Fruit fly (Drosophila melanogaster): ENCODE results near the gene Mhc.
A peak's percentile ranks its signal among the peaks of the same experiment; 100 is the strongest.

Gene Mhc

DNA sequence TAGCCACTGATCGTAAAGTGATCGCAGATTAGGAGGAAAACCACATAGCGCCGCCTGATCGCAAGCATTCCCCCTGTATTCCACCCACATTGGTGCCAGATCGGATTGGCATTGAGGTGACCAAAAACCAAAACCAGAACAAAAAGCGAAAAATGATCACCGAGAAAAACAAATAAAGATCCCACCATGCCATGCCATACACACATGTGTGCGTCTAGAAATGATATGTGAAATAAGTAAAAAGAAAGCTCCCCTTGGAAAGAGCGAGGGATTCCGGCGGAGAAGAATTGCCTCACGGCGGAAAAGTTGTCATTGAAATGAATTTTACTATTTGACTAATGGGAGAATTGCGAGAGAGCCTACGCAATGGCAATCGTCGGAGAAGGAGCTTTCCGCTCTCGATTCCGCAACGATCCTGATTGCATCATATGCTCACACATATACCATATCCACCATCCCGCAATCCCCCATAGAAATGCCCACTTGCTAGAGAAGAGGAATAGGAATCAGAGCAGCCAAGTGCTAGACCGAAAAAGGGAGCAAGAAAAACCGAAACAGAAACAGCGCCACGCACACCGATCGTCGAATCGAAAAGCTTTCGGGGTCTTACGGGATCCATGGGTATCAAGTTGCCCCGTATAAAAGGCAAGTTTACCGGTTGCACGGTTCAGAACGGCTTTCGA is at the start of gene Mhc:
TSS of gene Mhc (plus strand) at position 497 of the 683 bp plus-strand sequence.
- TF ChIP-seq CG17801 (GFP tag; optimal IDR thresholded peaks at IDR 0.05; ENCODE audit: partially characterized antibody) = no peak

DNA sequence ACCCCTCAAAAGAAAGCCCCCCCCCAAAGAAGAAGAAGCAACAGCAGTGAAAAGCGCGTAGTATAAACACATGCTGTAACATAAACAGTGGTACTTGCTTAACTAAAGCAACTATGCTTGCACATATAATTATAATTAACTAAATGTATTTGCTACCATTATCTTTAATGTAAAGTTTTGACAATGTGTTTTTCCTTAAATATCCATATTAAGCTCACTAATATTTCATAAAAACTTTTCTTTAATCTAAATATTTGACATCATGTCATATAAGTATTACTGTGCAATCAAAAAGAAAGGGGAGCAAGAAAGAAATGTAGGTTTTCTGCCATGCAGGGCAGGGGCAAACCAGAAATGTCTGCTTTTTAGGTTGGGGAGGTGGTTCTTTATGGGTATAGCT is 49.6 kb upstream of the Mhc start:
- TF ChIP-seq CG17801 (GFP tag; optimal IDR thresholded peaks at IDR 0.05; ENCODE audit: partially characterized antibody) = no peak

DNA sequence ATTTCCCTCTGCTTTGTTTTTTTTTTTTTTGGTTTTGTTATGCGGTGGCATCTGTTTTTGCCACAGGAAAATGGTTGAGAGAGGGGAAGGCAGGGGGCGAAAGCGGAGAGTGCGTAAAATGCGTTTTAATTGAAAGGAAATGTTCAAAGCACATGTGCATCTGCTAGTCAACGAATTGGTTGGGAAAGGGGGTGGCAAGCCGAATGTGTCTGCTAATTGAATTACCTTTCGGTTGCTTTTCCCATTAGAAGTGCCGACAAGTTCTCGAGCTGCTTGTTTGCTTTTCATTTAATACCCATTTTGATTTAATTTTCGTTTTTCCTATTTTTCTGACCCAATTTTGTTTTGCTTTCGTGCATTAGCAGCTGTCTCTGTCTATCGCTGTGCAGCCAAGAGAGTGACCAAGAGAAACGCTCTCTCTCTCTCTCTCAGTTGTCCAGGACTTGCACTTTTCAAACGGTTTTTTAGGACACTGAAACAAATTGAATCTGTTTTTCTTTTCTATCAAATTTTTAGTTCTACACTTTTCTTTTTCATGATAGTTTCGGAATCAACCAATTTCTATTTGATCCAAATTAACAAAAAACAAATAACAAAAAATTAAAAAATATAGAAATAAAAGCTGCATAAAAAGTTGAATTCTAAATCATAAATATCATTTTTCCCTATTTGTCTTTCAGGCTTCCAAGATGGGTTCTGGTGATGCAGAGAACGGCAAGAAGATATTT is 47.8 kb upstream of the Mhc start:
- TF ChIP-seq CG17801 (GFP tag; optimal IDR thresholded peaks at IDR 0.05; ENCODE audit: partially characterized antibody) = no peak

DNA sequence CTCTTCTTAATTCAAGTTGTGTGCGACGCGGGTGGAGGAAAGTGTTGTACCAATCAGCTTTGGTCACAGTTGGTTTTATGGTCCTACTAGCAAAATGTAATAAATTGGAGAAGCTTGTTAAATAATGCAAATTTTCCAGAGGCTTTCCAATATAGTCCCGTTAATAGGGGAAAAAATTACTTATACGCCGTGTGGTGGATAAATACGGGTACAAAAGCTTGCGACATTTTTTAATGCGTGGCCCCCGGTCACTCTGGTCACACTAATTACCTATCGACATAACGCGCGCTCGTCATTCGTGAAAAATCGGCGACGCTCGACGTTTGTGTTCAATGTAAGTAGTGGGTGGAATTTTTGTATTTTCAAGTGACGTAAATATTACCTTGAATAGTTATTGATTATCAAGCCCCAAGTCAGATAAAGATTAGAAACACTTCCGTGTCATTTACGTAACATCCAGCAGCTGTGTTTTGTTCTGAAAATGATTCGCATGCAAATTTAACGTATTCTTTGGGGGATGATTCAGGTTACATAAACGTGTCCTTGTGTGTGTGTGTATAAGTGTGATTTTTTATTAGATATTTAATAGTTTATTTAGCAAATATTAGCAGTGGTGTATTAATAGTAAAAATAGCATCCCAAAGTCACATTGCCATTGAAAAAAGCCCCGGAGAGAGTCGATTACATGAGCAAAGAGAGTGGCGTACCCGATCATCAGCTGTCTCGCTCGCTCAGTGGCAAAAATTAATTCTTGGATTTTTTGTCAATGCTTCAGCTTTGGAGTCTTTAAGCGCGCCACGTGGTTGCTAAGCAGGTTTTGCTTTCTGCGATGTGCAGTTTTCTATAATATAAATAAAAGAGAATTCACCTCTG is 46.5 kb upstream of the Mhc start, which contains the start of gene Cyt-c-p:
TSS of gene Cyt-c-p (plus strand) at position 290 of the 873 bp plus-strand sequence.
- peak; percentile 19 for TF ChIP-seq CG17801 (GFP tag; optimal IDR thresholded peaks at IDR 0.05; ENCODE audit: partially characterized antibody)

- TF ChIP-seq CG17801 (GFP tag; optimal IDR thresholded peaks at IDR 0.05; ENCODE audit: partially characterized antibody) = peak; percentile 97
Measured at dm6 chr2L:16720707-16721700, 45.4 kb upstream of the Mhc start.

dm6 chr2L:16722596-16722995 is 43.8 kb upstream of the Mhc start:
- no peak for TF ChIP-seq CG17801 (GFP tag; optimal IDR thresholded peaks at IDR 0.05; ENCODE audit: partially characterized antibody)

DNA sequence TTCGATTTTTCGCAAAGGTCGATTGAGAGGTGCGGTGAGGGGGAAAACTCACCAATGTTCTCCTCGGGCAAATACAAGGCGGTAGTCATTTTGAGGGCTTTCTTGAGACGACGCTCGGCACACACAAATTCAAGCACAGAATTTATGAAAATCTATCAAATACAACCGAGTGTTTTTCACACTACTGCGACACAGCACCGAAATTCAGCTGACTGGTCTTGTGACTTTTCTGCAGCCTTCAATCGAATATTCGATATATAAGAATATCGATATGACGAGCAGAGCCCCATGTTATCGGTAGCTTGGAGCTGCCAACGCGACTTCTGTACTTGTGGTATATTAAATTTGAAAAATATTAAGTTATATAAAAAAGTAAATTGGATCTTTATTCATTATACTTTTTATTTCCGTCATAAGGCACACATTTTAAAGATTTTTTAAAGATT is 38.8 kb upstream of the Mhc start, which contains the start of gene VhaSFD:
TSS of gene VhaSFD (minus strand) at position 249 of the 446 bp plus-strand sequence.
- TF ChIP-seq CG17801 (GFP tag; optimal IDR thresholded peaks at IDR 0.05; ENCODE audit: partially characterized antibody) = peak; percentile 44

- no peak for TF ChIP-seq CG17801 (GFP tag; optimal IDR thresholded peaks at IDR 0.05; ENCODE audit: partially characterized antibody)
Measured at dm6 chr2L:16729556-16729955, 36.8 kb upstream of the Mhc start, which contains the start of gene Tsen2. Tsen2 (plus strand) TSS chr2L:16729777.

DNA sequence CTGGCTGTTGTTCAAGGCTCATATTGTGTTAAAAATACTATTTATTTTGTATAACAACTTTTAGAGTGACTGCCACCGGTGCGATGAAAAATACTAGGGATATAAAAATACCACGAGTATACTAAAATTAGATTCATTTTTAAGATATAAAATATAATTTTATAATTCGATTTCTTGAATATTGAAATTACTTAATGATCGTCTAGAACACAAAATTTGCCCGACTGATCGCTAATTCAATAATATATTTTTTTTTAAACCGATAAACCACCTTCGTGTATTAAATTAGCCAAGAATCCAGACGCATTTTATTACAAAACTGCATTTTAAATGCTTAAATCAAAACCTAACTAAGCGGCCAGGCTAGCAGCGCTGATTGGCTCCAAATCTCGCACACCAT is 35.4 kb upstream of the Mhc start, which contains the start of gene CG17996:
TSS of gene CG17996 (minus strand) at position 101 of the 400 bp plus-strand sequence.
- no peak for TF ChIP-seq CG17801 (GFP tag; optimal IDR thresholded peaks at IDR 0.05; ENCODE audit: partially characterized antibody)

- TF ChIP-seq CG17801 (GFP tag; optimal IDR thresholded peaks at IDR 0.05; ENCODE audit: partially characterized antibody) = no peak
Measured at dm6 chr2L:16731799-16732198, 34.6 kb upstream of the Mhc start, which contains the start of gene Prosbeta4. Prosbeta4 (minus strand) TSS chr2L:16732133.

DNA sequence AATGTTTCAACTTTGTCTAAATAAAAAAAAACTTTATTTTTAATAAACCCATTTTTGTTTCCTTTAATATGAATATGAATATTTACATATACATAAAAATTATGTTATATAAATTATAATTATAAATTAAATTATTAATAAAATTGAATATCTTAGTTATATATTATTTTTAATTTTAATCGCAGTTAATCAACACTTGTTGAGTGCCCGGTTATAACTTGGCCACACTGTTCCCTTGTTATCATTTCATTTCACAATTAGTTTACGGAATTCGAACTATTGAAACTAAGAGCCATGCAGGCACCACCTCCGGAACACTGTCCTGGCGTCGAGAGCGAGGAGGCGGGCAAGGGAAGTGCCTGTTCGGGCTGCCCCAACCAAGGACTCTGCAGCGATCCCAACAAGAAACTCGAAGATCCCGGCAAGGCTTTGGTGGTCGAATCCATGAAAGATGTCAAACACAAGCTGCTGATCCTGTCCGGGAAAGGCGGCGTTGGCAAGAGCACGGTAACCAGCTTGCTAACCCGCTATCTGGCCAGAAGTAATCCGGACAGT is 34.0 kb upstream of the Mhc start, which contains the start of gene Nubp1:
TSS of gene Nubp1 (plus strand) at position 213 of the 555 bp plus-strand sequence.
- TF ChIP-seq CG17801 (GFP tag; optimal IDR thresholded peaks at IDR 0.05; ENCODE audit: partially characterized antibody) = no peak

DNA sequence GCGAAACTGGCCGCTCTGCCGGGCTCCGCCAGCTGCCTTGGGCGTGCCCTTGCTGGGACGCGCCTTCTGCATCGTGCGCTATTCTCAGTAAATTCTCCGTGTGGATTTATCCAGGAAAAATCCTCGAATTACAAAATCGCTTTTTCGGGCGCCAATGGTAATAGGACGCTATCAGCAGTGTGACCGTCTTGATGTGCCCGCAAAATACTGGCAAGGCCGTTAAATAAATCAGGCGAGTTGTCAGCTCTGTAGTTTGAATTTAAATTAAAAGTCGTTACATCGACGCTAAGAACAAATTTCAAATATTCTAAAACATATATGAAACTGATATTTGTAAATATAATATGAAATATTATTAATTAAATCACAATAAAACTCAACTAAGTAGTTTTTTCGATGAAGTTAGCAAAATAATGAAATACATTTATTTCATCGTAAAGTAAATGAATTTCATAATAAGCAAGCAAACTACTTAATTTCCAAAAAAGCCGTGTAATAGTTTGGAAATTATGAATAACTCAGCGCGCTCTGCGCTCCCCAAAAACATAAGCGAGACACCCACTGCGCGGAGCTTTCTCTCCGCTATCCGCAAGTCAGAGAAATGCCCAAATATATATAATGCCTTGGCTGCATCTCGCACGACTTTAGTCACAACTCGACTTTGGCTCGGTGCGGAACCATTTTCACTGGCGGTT is 28.0 kb upstream of the Mhc start, which contains the start of the genes glu and ChLD3:
TSS of gene glu (minus strand) at position 183 of the 695 bp plus-strand sequence.
TSS of gene ChLD3 (plus strand) at position 645 of the 695 bp plus-strand sequence.
- no peak for TF ChIP-seq CG17801 (GFP tag; optimal IDR thresholded peaks at IDR 0.05; ENCODE audit: partially characterized antibody)
